Worm (Caenorhabditis elegans) whole organism, mixed stage, embryonic: ENCODE data around the gene fbxa-5.

Experiments
- ceh-43 ChIP-seq: fragments of 200-800 bp; sonication (Bioruptor generic); optimal IDR thresholded peaks from 2 replicates; lab custom pipeline; 2018; ENCODE audit warnings: mild to moderate bottlenecking, missing genetic modification characterization, moderate library complexity, missing compliant biosample characterization
- lsy-2 ChIP-seq: fragments of 150-350 bp; optimal IDR thresholded peaks from 2 replicates; lab custom pipeline; 2014; ENCODE audit warnings: missing biosample characterization, missing genetic modification characterization
- nhr-12 ChIP-seq: fragments of 150-350 bp; optimal IDR thresholded peaks from 2 replicates; lab custom pipeline; 2014; ENCODE audit warnings: missing biosample characterization, missing genetic modification characterization
- nhr-237 ChIP-seq: fragments of 150-350 bp; optimal IDR thresholded peaks from 2 replicates; lab custom pipeline; 2014; ENCODE audit warnings: missing biosample characterization, missing genetic modification characterization
- snpc-4 ChIP-seq: fragments of 150-350 bp; optimal IDR thresholded peaks from 2 replicates; lab custom pipeline; 2014; ENCODE audit warnings: missing biosample characterization, missing genetic modification characterization

DNA sequence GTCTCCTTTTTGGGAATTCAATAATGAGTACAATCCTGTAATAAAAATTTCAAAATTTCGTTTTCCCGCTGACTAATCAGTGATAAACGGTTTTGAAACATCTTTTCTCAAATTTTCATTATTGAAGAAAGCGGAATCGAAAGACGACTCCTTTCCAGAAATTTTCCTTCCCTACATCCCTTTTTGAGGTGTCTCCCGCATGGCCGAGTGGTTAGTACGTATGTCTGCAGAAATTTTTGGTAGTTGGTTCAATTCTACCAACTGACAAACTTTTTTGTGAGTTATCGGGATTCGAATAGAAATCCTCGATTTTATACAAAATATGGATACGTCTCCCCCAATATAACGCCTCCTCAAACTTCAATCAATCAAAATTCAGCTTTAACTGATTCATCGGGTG, 14.4 kb upstream of the fbxa-5 start:
- TF ChIP-seq ceh-43 (GFP tag; lab: Kevin White, UChicago) (no peak), nhr-237 (no peak), snpc-4 (tag; lab: Kevin White, UChicago) (no peak), lsy-2 (tag; lab: Kevin White, UChicago) (no peak), nhr-12 (tag; lab: Kevin White, UChicago) (no peak)
